Fruit fly (Drosophila melanogaster): Measurements from ENCODE around the gene CG46339.

Gene CG46339

DNA sequence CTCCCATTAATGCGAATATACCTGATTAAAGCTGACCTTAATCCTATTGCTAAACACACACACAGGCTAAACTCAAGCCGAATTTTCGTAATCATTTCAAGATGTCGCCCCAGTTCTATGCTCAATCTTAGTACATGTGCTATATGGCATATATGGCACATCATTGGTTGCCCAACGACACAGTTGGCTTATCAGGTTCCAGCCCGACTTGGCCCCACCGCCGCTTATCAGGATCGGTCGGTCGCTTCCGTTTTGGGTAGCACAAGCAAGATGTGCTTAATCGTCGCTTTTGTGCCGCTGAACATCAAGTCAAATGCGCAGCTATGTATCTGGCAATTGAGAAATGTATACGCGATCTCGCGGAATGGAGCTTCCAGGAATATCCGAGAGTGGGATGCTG is 44.5 kb upstream of the CG46339 start:
- TF ChIP-seq svp (GFP tag) (peak; percentile 85), CG8119 (GFP tag; IDR thresholded peaks at IDR 0.05) (no peak)

DNA sequence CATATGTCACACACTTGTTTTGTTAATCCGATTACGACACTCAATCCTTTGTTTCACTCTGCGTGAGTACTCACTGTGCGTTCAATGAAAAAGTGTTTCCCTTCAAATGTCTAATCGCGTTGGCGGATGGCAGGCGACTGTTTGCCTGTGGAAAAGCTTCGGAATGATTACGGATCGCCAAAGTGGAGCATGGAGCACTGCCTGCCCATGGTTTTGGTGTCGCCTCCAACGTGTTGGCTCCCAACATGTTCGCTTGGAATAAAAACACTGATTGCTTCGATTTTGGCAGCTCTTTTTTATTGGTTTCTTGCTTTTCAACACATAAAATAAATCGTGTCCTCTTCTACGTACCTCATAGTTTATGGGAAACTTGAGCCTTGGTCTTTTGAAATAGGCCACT is 43.7 kb upstream of the CG46339 start, which contains the start of gene SPARC:
SPARC (minus strand) TSS at position 144 of the 400 bp plus-strand sequence.
- 0 out of 3 replicates have a peak, but pooled peaks have one; percentile 16 for TF ChIP-seq CG6163 (GFP tag; IDR thresholded peaks at IDR 0.05)
- peak; percentile 43; the same call in 1 of the 3 replicates for TF ChIP-seq eg (GFP tag; IDR thresholded peaks at IDR 0.05)
- TF ChIP-seq CG32006 (GFP tag; optimal IDR thresholded peaks at IDR 0.05): no peak

DNA sequence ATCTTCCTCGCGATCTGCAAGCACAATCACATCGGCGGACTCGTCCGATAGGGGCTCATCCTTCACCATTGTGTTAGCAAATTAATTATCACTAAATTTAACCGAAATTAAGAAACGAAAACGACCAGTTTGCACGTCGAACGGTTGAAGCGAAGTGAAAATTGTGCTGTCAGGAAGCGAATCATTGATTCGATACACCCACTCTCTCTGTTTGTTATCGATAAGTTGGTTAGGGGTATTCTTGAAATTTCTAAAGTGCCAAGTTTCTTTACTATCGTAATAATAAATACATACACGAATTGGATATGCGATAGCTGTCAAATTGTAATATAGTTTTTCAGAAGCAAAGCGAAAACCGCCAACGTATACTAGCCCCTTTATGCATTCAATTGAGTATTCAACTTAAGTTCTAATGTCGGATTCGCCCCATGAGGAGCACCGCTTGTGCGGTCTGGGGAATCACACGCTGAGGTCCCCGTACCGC is 40.0 kb upstream of the CG46339 start, which contains the start of gene Rb97D:
Rb97D (minus strand) TSS at position 199 of the 484 bp plus-strand sequence.
- peak; percentile 90 for TF ChIP-seq achi (GFP tag; optimal IDR thresholded peaks at IDR 0.05)
- TF ChIP-seq Gug (GFP tag; IDR thresholded peaks at IDR 0.05): peak; percentile 60
- TF ChIP-seq Hr4 (GFP tag; optimal IDR thresholded peaks at IDR 0.05): peak; percentile 78
- peak; percentile 58; the same call in 2 of the 3 replicates for TF ChIP-seq CG8119 (GFP tag; IDR thresholded peaks at IDR 0.05)
- TF ChIP-seq acj6 (GFP tag; optimal IDR thresholded peaks at IDR 0.05): peak; percentile 72
- TF ChIP-seq CG34406 (GFP tag; optimal IDR thresholded peaks at IDR 0.05): peak; percentile 34
- peak; percentile 31 for TF ChIP-seq CG8632 (GFP tag; optimal IDR thresholded peaks at IDR 0.05)
- no peak for TF ChIP-seq CG10631 (GFP tag; optimal IDR thresholded peaks at IDR 0.05)
- no peak for TF ChIP-seq Blimp-1 (GFP tag; optimal IDR thresholded peaks at IDR 0.05)
- TF ChIP-seq CG11294 (GFP tag; IDR thresholded peaks at IDR 0.05): no peak; the same call in 1 of the 2 replicates
- no peak for TF ChIP-seq CG4318 (GFP tag; optimal IDR thresholded peaks at IDR 0.05)
- no peak for TF ChIP-seq pdm3 (GFP tag; optimal IDR thresholded peaks at IDR 0.05)
- TF ChIP-seq net (GFP tag; optimal IDR thresholded peaks at IDR 0.05): peak; percentile 61
- peak; percentile 43 for TF ChIP-seq CG8319 (GFP tag; optimal IDR thresholded peaks at IDR 0.05)
- peak; percentile 63 for TF ChIP-seq CG3919 (GFP tag; optimal IDR thresholded peaks at IDR 0.05)
- peak; percentile 80 for TF ChIP-seq CG6163 (GFP tag; IDR thresholded peaks at IDR 0.05)
- peak; percentile 69 for TF ChIP-seq esn (GFP tag; optimal IDR thresholded peaks at IDR 0.05)
- no peak for TF ChIP-seq spab (GFP tag; optimal IDR thresholded peaks at IDR 0.05)
- no peak for TF ChIP-seq CG7368 (GFP tag; optimal IDR thresholded peaks at IDR 0.05)
- peak; percentile 67 for TF ChIP-seq CG6792 (GFP tag; optimal IDR thresholded peaks at IDR 0.05)
- no peak for TF ChIP-seq svp (GFP tag)
- TF ChIP-seq lz (GFP tag; optimal IDR thresholded peaks at IDR 0.05): peak; percentile 80
- TF ChIP-seq Eip78C (GFP tag): peak; percentile 71
- peak; percentile 67 for TF ChIP-seq OdsH (GFP tag; optimal IDR thresholded peaks at IDR 0.05)
- TF ChIP-seq dac (GFP tag; optimal IDR thresholded peaks at IDR 0.05): peak; percentile 12
- TF ChIP-seq CG3032 (tag; optimal IDR thresholded peaks at IDR 0.05): peak; percentile 61
- peak; percentile 23 for TF ChIP-seq Ets96B (tag; optimal IDR thresholded peaks at IDR 0.05)
- peak in 1 of 2 experiments; percentile 19 for TF ChIP-seq salr (GFP tag; optimal IDR thresholded peaks at IDR 0.05)
- TF ChIP-seq CG15336 (GFP tag; IDR thresholded peaks at IDR 0.05): peak; percentile 60
- peak; percentile 74 for TF ChIP-seq CG32006 (GFP tag; optimal IDR thresholded peaks at IDR 0.05)
- peak; percentile 2 for TF ChIP-seq fkh (GFP tag; optimal IDR thresholded peaks at IDR 0.05)
- peak; percentile 14 for TF ChIP-seq CG6854 (GFP tag; optimal IDR thresholded peaks at IDR 0.05)
- no peak for TF ChIP-seq Hr38 (GFP tag; optimal IDR thresholded peaks at IDR 0.05)
- peak; percentile 21 for TF ChIP-seq CG9139 (GFP tag; optimal IDR thresholded peaks at IDR 0.05)
- no peak for TF ChIP-seq Lpt (GFP tag; optimal IDR thresholded peaks at IDR 0.05)
- peak; percentile 52 for TF ChIP-seq CG10669 (GFP tag; optimal IDR thresholded peaks at IDR 0.05)
- no peak for TF ChIP-seq CG16779 (tag; optimal IDR thresholded peaks at IDR 0.05)
- TF ChIP-seq Sox14 (GFP tag; optimal IDR thresholded peaks at IDR 0.05): peak; percentile 83
- TF ChIP-seq fd59A (GFP tag; optimal IDR thresholded peaks at IDR 0.05): peak; percentile 2
- peak; percentile 52 for TF ChIP-seq CG6808 (GFP tag; optimal IDR thresholded peaks at IDR 0.05)
- TF ChIP-seq Sox102F (GFP tag; optimal IDR thresholded peaks at IDR 0.05): peak; percentile 52
- no peak for TF ChIP-seq Eip93F (GFP tag; optimal IDR thresholded peaks at IDR 0.05)
- peak; percentile 36 for TF ChIP-seq CG1621 (tag; optimal IDR thresholded peaks at IDR 0.05)
- TF ChIP-seq ss (GFP tag; optimal IDR thresholded peaks at IDR 0.05): peak; percentile 42 to 48
- peak; percentile 69 for TF ChIP-seq eg (GFP tag; IDR thresholded peaks at IDR 0.05)
- TF ChIP-seq CG31627 (GFP tag; optimal IDR thresholded peaks at IDR 0.05): peak; percentile 78
- no peak for TF ChIP-seq CG6276 (GFP tag; optimal IDR thresholded peaks at IDR 0.05)
